Worm (Caenorhabditis elegans): ENCODE results near the gene mcm-6.

mcm-6 gene

DNA sequence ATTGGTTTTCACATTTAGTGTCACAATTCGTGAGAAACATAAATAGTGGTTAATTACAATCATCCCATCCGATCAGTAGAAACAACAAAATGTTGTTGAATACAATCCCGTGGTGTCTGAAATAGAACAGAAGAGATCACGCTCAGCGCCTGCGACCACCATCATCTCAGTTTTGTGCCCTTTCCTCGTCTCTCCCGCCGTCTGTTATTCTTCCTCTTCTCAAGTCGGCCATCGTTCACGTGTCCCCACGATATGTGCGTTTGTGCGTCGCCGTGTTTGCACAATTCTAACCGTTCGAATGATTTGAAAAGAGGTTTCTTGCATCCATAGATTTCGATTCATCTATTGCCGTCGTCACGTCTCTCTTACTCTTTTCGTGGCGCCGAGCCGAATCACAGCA is 24.6 kb downstream of the mcm-6 start, which contains the start of gene panl-3 (continued):
- no peak for TF ChIP-seq dmd-8 (GFP tag; IDR thresholded peaks at IDR 0.05)
- peak; percentile 23; the same call in 1 of the 2 replicates for TF ChIP-seq set-16 (GFP tag; IDR thresholded peaks at IDR 0.05)
- TF ChIP-seq nhr-41 (GFP tag; IDR thresholded peaks at IDR 0.05) = no peak
- TF ChIP-seq mep-1 (tag; optimal IDR thresholded peaks at IDR 0.05) = peak; percentile 63
- TF ChIP-seq nhr-25 (tag; optimal IDR thresholded peaks at IDR 0.05; ENCODE audit: borderline replicate concordance, insufficient read depth) = no peak
- 0 out of 2 replicates have a peak, but pooled peaks have one; percentile 52 for TF ChIP-seq T26A8.4 (GFP tag; IDR thresholded peaks at IDR 0.05)
- TF ChIP-seq lin-29 (GFP tag; IDR thresholded peaks at IDR 0.05) = no peak
- no peak for TF ChIP-seq ceh-82 (tag; optimal IDR thresholded peaks at IDR 0.05)
- TF ChIP-seq php-3 (GFP tag; IDR thresholded peaks at IDR 0.05) = no peak
- peak; percentile 33; the same call in 1 of the 2 replicates for TF ChIP-seq ceh-20 (GFP tag; IDR thresholded peaks at IDR 0.05)
- peak; percentile 63 for TF ChIP-seq dpl-1 (GFP tag; optimal IDR thresholded peaks at IDR 0.05)
- no peak for TF ChIP-seq ceh-28 (tag; optimal IDR thresholded peaks at IDR 0.05)
- no peak for TF ChIP-seq snpc-1.2 (GFP tag; IDR thresholded peaks at IDR 0.05)
- TF ChIP-seq nhr-102 (tag; optimal IDR thresholded peaks at IDR 0.05) = no peak
- TF ChIP-seq arid-1 (GFP tag; conservative IDR thresholded peaks at IDR 0.05) = no peak
- TF ChIP-seq lir-3 (tag; optimal IDR thresholded peaks at IDR 0.05) = no peak
- TF ChIP-seq spr-3 (GFP tag; optimal IDR thresholded peaks at IDR 0.05) = no peak
- TF ChIP-seq ztf-11 (tag; optimal IDR thresholded peaks at IDR 0.05) = no peak
- no peak for TF ChIP-seq mdt-29 (GFP tag; IDR thresholded peaks at IDR 0.05)
- TF ChIP-seq hmg-1.1 (GFP tag; IDR thresholded peaks at IDR 0.05) = peak; percentile 80
- no peak for TF ChIP-seq F26F4.8 (GFP tag; conservative IDR thresholded peaks at IDR 0.05)
- no peak for TF ChIP-seq lin-39 (tag; optimal IDR thresholded peaks at IDR 0.05)
- no peak for TF ChIP-seq tag-97 (GFP tag; IDR thresholded peaks at IDR 0.05)
- no peak for TF ChIP-seq F10B5.3 (tag; optimal IDR thresholded peaks at IDR 0.05)
- TF ChIP-seq mes-2 (tag; optimal IDR thresholded peaks at IDR 0.05; ENCODE audit: poor library complexity, severe bottlenecking) = peak; percentile 84
- peak; percentile 50 for TF ChIP-seq lin-38 (GFP tag; IDR thresholded peaks at IDR 0.05)
- TF ChIP-seq F49E8.2 (tag; optimal IDR thresholded peaks at IDR 0.05; ENCODE audit: borderline replicate concordance) = no peak
- no peak for TF ChIP-seq ceh-32 (tag; optimal IDR thresholded peaks at IDR 0.05; ENCODE audit: poor library complexity)
- no peak for TF ChIP-seq Y48G9A.11 (GFP tag; IDR thresholded peaks at IDR 0.05)
- TF ChIP-seq zag-1 (tag; optimal IDR thresholded peaks at IDR 0.05) = no peak
- no peak for TF ChIP-seq nhr-42 (GFP tag; IDR thresholded peaks at IDR 0.05)
- TF ChIP-seq madf-5 (GFP tag; IDR thresholded peaks at IDR 0.05) = no peak
- no peak for TF ChIP-seq zip-2 (tag; optimal IDR thresholded peaks at IDR 0.05)
- no peak for TF ChIP-seq pqm-1 (tag; optimal IDR thresholded peaks at IDR 0.05)
- TF ChIP-seq F44E2.7 (GFP tag; IDR thresholded peaks at IDR 0.05) = no peak
- no peak for TF ChIP-seq daf-12 (tag; optimal IDR thresholded peaks at IDR 0.05)
- no peak for TF ChIP-seq Y5F2A.4 (GFP tag; optimal IDR thresholded peaks at IDR 0.05)
- TF ChIP-seq nhr-237 (tag; optimal IDR thresholded peaks at IDR 0.05) = no peak
- no peak for TF ChIP-seq zfp-2 (tag; optimal IDR thresholded peaks at IDR 0.05)
- TF ChIP-seq saeg-2 (GFP tag; IDR thresholded peaks at IDR 0.05) = no peak
- no peak for TF ChIP-seq fos-1 (tag; optimal IDR thresholded peaks at IDR 0.05)
- TF ChIP-seq jun-1 (tag; optimal IDR thresholded peaks at IDR 0.05) = no peak
- peak; percentile 10 to 74 for TF ChIP-seq lsy-2 (tag; optimal IDR thresholded peaks at IDR 0.05)
- no peak for TF ChIP-seq nhr-11 (tag; optimal IDR thresholded peaks at IDR 0.05)
- TF ChIP-seq ceh-62 (tag; optimal IDR thresholded peaks at IDR 0.05) = no peak
- TF ChIP-seq ces-1 (GFP tag; optimal IDR thresholded peaks at IDR 0.05) = no peak
- peak; percentile 67 for TF ChIP-seq aha-1 (tag)
- no peak for TF ChIP-seq unc-62 (GFP tag; optimal IDR thresholded peaks at IDR 0.05 in 1 of 2)
- no peak for TF ChIP-seq unc-62 (tag; optimal IDR thresholded peaks at IDR 0.05)
- TF ChIP-seq daf-16 (GFP tag; optimal IDR thresholded peaks at IDR 0.05) = no peak
- TF ChIP-seq daf-16 (tag; optimal IDR thresholded peaks at IDR 0.05) = no peak
- peak; percentile 58 for TF ChIP-seq dve-1 (tag; optimal IDR thresholded peaks at IDR 0.05; ENCODE audit: insufficient read depth)
- TF ChIP-seq ama-1 (optimal IDR thresholded peaks at IDR 0.05) = peak; percentile 3
